Worm (Caenorhabditis elegans) whole organism, early embryonic: ENCODE measurements around the gene Y53C12A.6.

Experiments used
- B0310.2 ChIP-seq: sonication (generic microtip); optimal IDR thresholded peaks from 2 replicates; lab custom pipeline; 2016; ENCODE audit warnings: mild to moderate bottlenecking, missing genetic modification characterization, missing compliant biosample characterization
- F13C5.2 ChIP-seq: sonication (generic microtip); optimal IDR thresholded peaks from 2 replicates; lab custom pipeline; 2017; ENCODE audit warnings: mild to moderate bottlenecking, missing genetic modification characterization, inconsistent platforms, missing compliant biosample characterization
- aly-1 ChIP-seq: sonication (generic microtip); optimal IDR thresholded peaks from 2 replicates; lab custom pipeline; 2016; ENCODE audit warnings: missing genetic modification characterization, missing compliant biosample characterization
- ama-1 ChIP-seq: fragments of 150-350 bp; optimal IDR thresholded peaks from 2 replicates; lab custom pipeline; 2014
- ceh-13 ChIP-seq: fragments of 200-800 bp; sonication (Bioruptor generic); optimal IDR thresholded peaks from 2 replicates; lab custom pipeline; 2018; ENCODE audit warnings: mild to moderate bottlenecking, missing genetic modification characterization, missing compliant biosample characterization
- ceh-36 ChIP-seq: sonication (generic microtip); optimal IDR thresholded peaks from 2 replicates; lab custom pipeline; 2016; ENCODE audit warnings: missing genetic modification characterization, inconsistent platforms, missing compliant biosample characterization
- ets-7 ChIP-seq: sonication (generic microtip); optimal IDR thresholded peaks from 2 replicates; lab custom pipeline; 2016; ENCODE audit warnings: missing genotype, missing genetic modification characterization, missing compliant biosample characterization
- flt-1 ChIP-seq: fragments of 200-800 bp; sonication (Bioruptor generic); IDR thresholded peaks from 2 replicates; pipeline ENCODE4 v1.3.6; 2022; ENCODE audit warnings: missing genetic modification characterization, missing compliant biosample characterization
- hmbx-1 ChIP-seq: sonication (generic microtip); optimal IDR thresholded peaks from 2 replicates; lab custom pipeline; 2016; ENCODE audit warnings: mild to moderate bottlenecking, missing genetic modification characterization, missing compliant biosample characterization
- hmg-4 ChIP-seq: fragments of 200-800 bp; sonication (Bioruptor generic); optimal IDR thresholded peaks from 2 replicates; lab custom pipeline; 2018; ENCODE audit warnings: mild to moderate bottlenecking, missing genetic modification characterization, missing compliant biosample characterization
- hnd-1 ChIP-seq: sonication (generic microtip); optimal IDR thresholded peaks from 2 replicates; lab custom pipeline; 2016; ENCODE audit warnings: missing genetic modification characterization, missing compliant biosample characterization
- pes-1 ChIP-seq: fragments of 200-800 bp; sonication (Bioruptor generic); IDR thresholded peaks from 2 replicates; pipeline ENCODE4 v1.3.6; 2022; ENCODE audit warnings: missing genetic modification reagents, missing genetic modification characterization, missing compliant biosample characterization
- scrt-1 ChIP-seq: fragments of 200-800 bp; sonication (Bioruptor generic); IDR thresholded peaks from 2 replicates; pipeline ENCODE4 v1.3.6; 2022; ENCODE audit warnings: missing genetic modification characterization, missing compliant biosample characterization
- sea-1 ChIP-seq: fragments of 200-800 bp; sonication (Bioruptor generic); conservative IDR thresholded peaks from 2 replicates; pipeline ENCODE4 v1.3.6; 2022; ENCODE audit warnings: missing genetic modification characterization, missing compliant biosample characterization
- tbx-11 ChIP-seq: fragments of 200-800 bp; sonication (Bioruptor generic); IDR thresholded peaks from 2 replicates; pipeline ENCODE4 v1.3.6; 2022; ENCODE audit warnings: missing genetic modification characterization, missing compliant biosample characterization
- tbx-37 ChIP-seq: fragments of 200-800 bp; sonication (Bioruptor generic); conservative IDR thresholded peaks from 2 replicates; pipeline ENCODE4 v1.3.6; 2022; ENCODE audit warnings: missing genetic modification reagents, missing genetic modification characterization, missing compliant biosample characterization
- tra-4 ChIP-seq: sonication (generic microtip); optimal IDR thresholded peaks from 2 replicates; lab custom pipeline; 2017; ENCODE audit warnings: missing genetic modification characterization, missing compliant biosample characterization

Y53C12A.6 gene

ce11 chrII:9717904-9718303 lies at the start of gene Y53C12A.6:
Y53C12A.6 (minus strand) TSS chrII:9718004.
- TF ChIP-seq ceh-36 = no peak
- TF ChIP-seq B0310.2 (tag; lab: Kevin White, UChicago) = no peak
- no peak for TF ChIP-seq sea-1 (GFP tag; lab: Robert Waterston, UW)
- TF ChIP-seq hmg-4 = no peak
- TF ChIP-seq ama-1 = no peak
- no peak for TF ChIP-seq ets-7
- TF ChIP-seq F13C5.2 (tag; lab: Kevin White, UChicago) = no peak
- TF ChIP-seq hmbx-1 (tag; lab: Kevin White, UChicago) = no peak
- no peak for TF ChIP-seq pes-1 (GFP tag; lab: Robert Waterston, UW)
- no peak for TF ChIP-seq ceh-13
- no peak for TF ChIP-seq hnd-1 (tag; lab: Kevin White, UChicago)

- TF ChIP-seq hmbx-1 (tag; lab: Kevin White, UChicago) (no peak), F13C5.2 (tag; lab: Kevin White, UChicago) (no peak), sea-1 (GFP tag; lab: Robert Waterston, UW) (no peak), B0310.2 (tag; lab: Kevin White, UChicago) (no peak), hnd-1 (tag; lab: Kevin White, UChicago) (no peak), ets-7 (no peak), ceh-36 (no peak), tra-4 (tag; lab: Kevin White, UChicago) (no peak)
These were observed 46.9 kb upstream of the Y53C12A.6 start for ce11 chrII:9764696-9765095.

ce11 chrII:9759382-9759781 lies 41.6 kb upstream of the Y53C12A.6 start:
- TF ChIP-seq hmbx-1 (tag; lab: Kevin White, UChicago) (no peak), ets-7 (no peak), scrt-1 (GFP tag; lab: Robert Waterston, UW) (no peak), aly-1 (tag; lab: Kevin White, UChicago) (no peak), tbx-11 (GFP tag; lab: Robert Waterston, UW) (no peak), hmg-4 (no peak), sea-1 (GFP tag; lab: Robert Waterston, UW) (no peak), ceh-13 (no peak), ama-1 (no peak), hnd-1 (tag; lab: Kevin White, UChicago) (no peak), F13C5.2 (tag; lab: Kevin White, UChicago) (no peak), pes-1 (GFP tag; lab: Robert Waterston, UW) (no peak), ceh-36 (no peak), tra-4 (tag; lab: Kevin White, UChicago) (no peak), tbx-37 (GFP tag; lab: Robert Waterston, UW) (no peak), flt-1 (GFP tag; lab: Robert Waterston, UW) (no peak), B0310.2 (tag; lab: Kevin White, UChicago) (no peak)

DNA sequence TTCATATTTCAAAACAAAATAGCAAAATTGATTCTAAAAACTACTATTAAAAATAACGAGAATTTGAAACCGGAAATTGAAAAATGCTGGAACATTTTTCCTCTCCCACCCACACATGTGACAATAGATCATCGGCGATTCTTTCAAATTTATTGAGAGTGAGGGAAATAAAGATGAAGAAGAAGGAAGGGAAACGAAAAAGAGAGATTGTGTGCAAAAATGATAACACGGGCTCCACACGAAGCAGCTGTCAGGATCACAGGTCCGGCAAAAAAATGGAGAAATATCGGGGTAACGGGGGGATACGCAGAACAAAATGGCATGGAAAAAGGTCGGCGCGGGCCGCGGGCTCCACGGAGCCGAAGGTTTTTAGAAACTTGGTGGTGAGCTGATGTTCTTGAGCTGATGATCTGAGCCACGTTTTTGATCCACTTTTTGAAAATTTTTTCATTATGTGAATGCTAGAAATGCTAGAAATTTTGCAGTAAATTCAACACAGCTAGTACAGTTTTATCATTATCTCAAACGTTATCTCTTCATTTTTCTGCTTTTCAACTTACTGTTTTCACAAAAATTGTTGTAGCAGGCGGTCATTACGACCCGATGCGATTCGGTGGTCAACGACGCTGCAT lies 40.0 kb upstream of the Y53C12A.6 start, which contains the start of gene shk-1:
TSS of gene shk-1 (plus strand) at position 582 of the 632 bp plus-strand sequence.
- no peak for TF ChIP-seq scrt-1 (GFP tag; lab: Robert Waterston, UW)
- TF ChIP-seq ceh-36 = no peak
- TF ChIP-seq tbx-11 (GFP tag; lab: Robert Waterston, UW) = no peak
- no peak for TF ChIP-seq hmg-4
- no peak for TF ChIP-seq flt-1 (GFP tag; lab: Robert Waterston, UW)
- TF ChIP-seq B0310.2 (tag; lab: Kevin White, UChicago) = no peak
- no peak for TF ChIP-seq pes-1 (GFP tag; lab: Robert Waterston, UW)
- TF ChIP-seq sea-1 (GFP tag; lab: Robert Waterston, UW) = no peak
- TF ChIP-seq ets-7 = no peak
- no peak for TF ChIP-seq tra-4 (tag; lab: Kevin White, UChicago)
- TF ChIP-seq tbx-37 (GFP tag; lab: Robert Waterston, UW) = no peak
- no peak for TF ChIP-seq hnd-1 (tag; lab: Kevin White, UChicago)

- TF ChIP-seq hnd-1 (tag; lab: Kevin White, UChicago) = no peak
- no peak for TF ChIP-seq aly-1 (tag; lab: Kevin White, UChicago)
- TF ChIP-seq hmbx-1 (tag; lab: Kevin White, UChicago) = no peak
- no peak for TF ChIP-seq ceh-13
- TF ChIP-seq sea-1 (GFP tag; lab: Robert Waterston, UW) = no peak
- TF ChIP-seq scrt-1 (GFP tag; lab: Robert Waterston, UW) = no peak
- no peak for TF ChIP-seq hmg-4
- TF ChIP-seq ama-1 = no peak
- no peak for TF ChIP-seq tbx-37 (GFP tag; lab: Robert Waterston, UW)
- TF ChIP-seq tbx-11 (GFP tag; lab: Robert Waterston, UW) = no peak
- TF ChIP-seq flt-1 (GFP tag; lab: Robert Waterston, UW) = no peak
- no peak for TF ChIP-seq F13C5.2 (tag; lab: Kevin White, UChicago)
- TF ChIP-seq B0310.2 (tag; lab: Kevin White, UChicago) = no peak
- no peak for TF ChIP-seq tra-4 (tag; lab: Kevin White, UChicago)
- TF ChIP-seq pes-1 (GFP tag; lab: Robert Waterston, UW) = no peak
- no peak for TF ChIP-seq ets-7
- no peak for TF ChIP-seq ceh-36
These were observed 37.6 kb upstream of the Y53C12A.6 start for ce11 chrII:9755425-9755824.

DNA sequence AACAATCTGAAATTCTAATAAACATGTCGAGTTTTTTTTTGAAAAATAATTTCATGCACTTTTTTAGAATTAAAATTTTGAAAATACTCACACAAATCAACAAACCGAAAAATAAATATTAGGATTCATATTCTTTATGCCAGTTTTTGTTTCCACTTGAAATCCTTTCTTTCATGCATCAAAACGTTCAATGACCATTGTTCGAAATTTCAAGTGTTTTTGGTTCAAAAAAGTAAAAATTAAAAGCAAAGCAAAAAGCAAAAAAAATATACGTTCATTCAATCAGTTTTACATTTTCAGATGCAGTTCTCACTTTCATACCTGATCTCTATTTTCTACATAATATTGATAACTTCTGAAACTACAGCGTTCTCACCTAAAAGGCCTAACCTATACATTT lies 35.9 kb upstream of the Y53C12A.6 start, which contains the start of gene ZK1321.1:
TSS of gene ZK1321.1 (plus strand) at position 301 of the 400 bp plus-strand sequence.
- TF ChIP-seq tbx-37 (GFP tag; lab: Robert Waterston, UW) = no peak
- TF ChIP-seq ceh-13 = no peak
- no peak for TF ChIP-seq flt-1 (GFP tag; lab: Robert Waterston, UW)
- no peak for TF ChIP-seq hmg-4
- TF ChIP-seq ets-7 = no peak
- TF ChIP-seq B0310.2 (tag; lab: Kevin White, UChicago) = no peak
- no peak for TF ChIP-seq tra-4 (tag; lab: Kevin White, UChicago)
- no peak for TF ChIP-seq hmbx-1 (tag; lab: Kevin White, UChicago)
- TF ChIP-seq scrt-1 (GFP tag; lab: Robert Waterston, UW) = no peak
- no peak for TF ChIP-seq ceh-36
- TF ChIP-seq pes-1 (GFP tag; lab: Robert Waterston, UW) = no peak
- no peak for TF ChIP-seq aly-1 (tag; lab: Kevin White, UChicago)
- no peak for TF ChIP-seq sea-1 (GFP tag; lab: Robert Waterston, UW)
- TF ChIP-seq F13C5.2 (tag; lab: Kevin White, UChicago) = no peak
- no peak for TF ChIP-seq ama-1

ce11 chrII:9753056-9753455 lies 35.3 kb upstream of the Y53C12A.6 start, which contains the start of gene Y53C12B.7:
Y53C12B.7 (minus strand) TSS chrII:9753218.
- no peak for TF ChIP-seq tbx-11 (GFP tag; lab: Robert Waterston, UW)
- no peak for TF ChIP-seq F13C5.2 (tag; lab: Kevin White, UChicago)
- no peak for TF ChIP-seq aly-1 (tag; lab: Kevin White, UChicago)
- TF ChIP-seq flt-1 (GFP tag; lab: Robert Waterston, UW) = no peak
